Fruit fly (Drosophila melanogaster) whole organism, embryonic: ENCODE data around the gene CAH16.

Source experiments
- ATbp ChIP-seq: fragments of 200-800 bp; sonication (Bioruptor generic); optimal IDR thresholded peaks from 2 replicates; lab custom pipeline; 2017; ENCODE audit warnings: missing biosample characterization, mild to moderate bottlenecking, missing genetic modification characterization, missing genetic modification reagents
- Ada2b ChIP-seq: fragments of 200-800 bp; sonication (Bioruptor generic); IDR thresholded peaks from 2 replicates; pipeline ENCODE4 v1.3.6; 2022; ENCODE audit warnings: missing biosample characterization, missing genetic modification characterization
- Antp ChIP-seq: fragments of 200-800 bp; sonication (Bioruptor generic); optimal IDR thresholded peaks from 3 replicates; lab custom pipeline; 2016; ENCODE audit warnings: missing biosample characterization, missing genetic modification characterization
- Atf-2 ChIP-seq: fragments of 200-800 bp; sonication (Bioruptor generic); optimal IDR thresholded peaks from 2 replicates; lab custom pipeline; 2016; ENCODE audit warnings: missing biosample characterization, missing genetic modification characterization
- Atf6 ChIP-seq: fragments of 200-800 bp; sonication (Bioruptor generic); IDR thresholded peaks from 2 replicates; pipeline ENCODE4 v1.3.6; 2022; ENCODE audit warnings: missing biosample characterization, missing genetic modification characterization
- CG10209 ChIP-seq: fragments of 200-800 bp; sonication (Bioruptor generic); optimal IDR thresholded peaks from 3 replicates; lab custom pipeline; 2017; ENCODE audit warnings: missing biosample characterization, mild to moderate bottlenecking, missing genetic modification characterization, missing genetic modification reagents
- CG10431 ChIP-seq: fragments of 200-800 bp; sonication (Bioruptor generic); optimal IDR thresholded peaks from 3 replicates; lab custom pipeline; 2018; ENCODE audit warnings: missing biosample characterization, mild to moderate bottlenecking, missing genetic modification characterization
- CG11398 ChIP-seq: fragments of 200-800 bp; sonication (Bioruptor generic); optimal IDR thresholded peaks from 2 replicates; lab custom pipeline; 2016; ENCODE audit warnings: missing biosample characterization, missing genetic modification characterization
- CG11504 ChIP-seq: fragments of 200-800 bp; sonication (Bioruptor generic); optimal IDR thresholded peaks from 3 replicates; lab custom pipeline; 2019; ENCODE audit warnings: missing biosample characterization, mild to moderate bottlenecking, missing genetic modification characterization, moderate library complexity
- CG14050 ChIP-seq: fragments of 200-800 bp; sonication (Bioruptor generic); IDR thresholded peaks from 3 replicates; pipeline ENCODE4 v1.3.6; 2022; ENCODE audit warnings: missing biosample characterization, missing genetic modification characterization
- CG14667 ChIP-seq: fragments of 200-800 bp; sonication (Bioruptor generic); IDR thresholded peaks from 2 replicates; pipeline ENCODE4 v1.3.6; 2022; ENCODE audit warnings: missing biosample characterization, missing genetic modification characterization
- CG17568 ChIP-seq: fragments of 200-800 bp; sonication (Bioruptor generic); optimal IDR thresholded peaks from 2 replicates; lab custom pipeline; 2018; ENCODE audit warnings: missing biosample characterization, mild to moderate bottlenecking, missing genetic modification characterization, moderate library complexity
- CG17612 ChIP-seq: fragments of 200-800 bp; sonication (Bioruptor generic); IDR thresholded peaks from 2 replicates; pipeline ENCODE4 v1.3.6; 2022; ENCODE audit warnings: missing biosample characterization, missing genetic modification characterization
- CG18262 ChIP-seq: fragments of 200-800 bp; optimal IDR thresholded peaks from 3 replicates; lab custom pipeline; 2019; ENCODE audit warnings: missing biosample characterization, mild to moderate bottlenecking, missing genetic modification characterization, moderate library complexity
- CG3281 ChIP-seq: fragments of 200-800 bp; sonication (Bioruptor generic); optimal IDR thresholded peaks from 3 replicates; lab custom pipeline; 2017; ENCODE audit warnings: missing biosample characterization, mild to moderate bottlenecking, missing genetic modification characterization
- CG3838 ChIP-seq: fragments of 200-800 bp; sonication (Bioruptor generic); optimal IDR thresholded peaks from 3 replicates; lab custom pipeline; 2016; ENCODE audit warnings: missing biosample characterization, missing genetic modification characterization
- CG3995 ChIP-seq: fragments of 200-800 bp; sonication (Bioruptor generic); optimal IDR thresholded peaks from 3 replicates; lab custom pipeline; 2016; ENCODE audit warnings: missing biosample characterization, missing genetic modification characterization
- CG4328 ChIP-seq: fragments of 200-800 bp; sonication (Bioruptor generic); optimal IDR thresholded peaks from 3 replicates; lab custom pipeline; 2017; ENCODE audit warnings: missing biosample characterization, missing genetic modification reagents, missing genetic modification characterization
- CG4617 ChIP-seq: fragments of 200-800 bp; sonication (Bioruptor generic); optimal IDR thresholded peaks from 3 replicates; lab custom pipeline; 2016; ENCODE audit warnings: missing biosample characterization, missing genetic modification characterization, borderline replicate concordance
- CG5953 ChIP-seq: fragments of 200-800 bp; sonication (Bioruptor generic); IDR thresholded peaks from 2 replicates; pipeline ENCODE4 v1.3.6; 2022; ENCODE audit warnings: missing biosample characterization, missing genetic modification characterization
- CG6683 ChIP-seq: fragments of 200-800 bp; sonication (Bioruptor generic); optimal IDR thresholded peaks from 2 replicates; lab custom pipeline; 2017; ENCODE audit warnings: missing biosample characterization, mild to moderate bottlenecking, missing genetic modification characterization, missing genetic modification reagents
- CG7928 ChIP-seq: fragments of 200-800 bp; sonication (Bioruptor generic); optimal IDR thresholded peaks from 2 replicates; lab custom pipeline; 2017; ENCODE audit warnings: missing biosample characterization, mild to moderate bottlenecking, missing genetic modification characterization
- CG8281 ChIP-seq: fragments of 200-800 bp; sonication (Bioruptor generic); optimal IDR thresholded peaks from 2 replicates; lab custom pipeline; 2018; ENCODE audit warnings: missing biosample characterization, mild to moderate bottlenecking, missing genetic modification characterization, moderate library complexity
- CkIIα-i1 ChIP-seq: fragments of 200-800 bp; sonication (Bioruptor generic); IDR thresholded peaks from 2 replicates; pipeline ENCODE4 v1.3.6; 2022; ENCODE audit warnings: missing biosample characterization, missing genetic modification characterization
- Deaf1 ChIP-seq: fragments of 200-800 bp; optimal IDR thresholded peaks from 3 replicates; lab custom pipeline; 2019; ENCODE audit warnings: missing biosample characterization, mild to moderate bottlenecking, missing genetic modification characterization, moderate library complexity
- Dip2 ChIP-seq: fragments of 200-800 bp; sonication (Bioruptor generic); IDR thresholded peaks from 2 replicates; pipeline ENCODE4 v1.3.6; 2022; ENCODE audit warnings: missing biosample characterization, missing genetic modification characterization
- Dp ChIP-seq: fragments of 200-800 bp; sonication (Bioruptor generic); optimal IDR thresholded peaks from 2 replicates; lab custom pipeline; 2018; ENCODE audit warnings: missing biosample characterization, mild to moderate bottlenecking, missing genetic modification characterization, moderate library complexity
- Fer2 ChIP-seq: fragments of 200-800 bp; sonication (Bioruptor generic); optimal IDR thresholded peaks from 2 replicates; lab custom pipeline; 2018; ENCODE audit warnings: missing biosample characterization, mild to moderate bottlenecking, missing genetic modification characterization, moderate library complexity
- Hr78 ChIP-seq, 2 experiments: fragments of 200-800 bp in 1 of 2; fragments of >200 bp in 1 of 2; sonication (Bioruptor generic) in 1 of 2; optimal IDR thresholded peaks; 2 replicates each; lab custom pipeline; 2017 to 2019; ENCODE audit warnings: missing biosample characterization in 2 of 2, missing genetic modification characterization in 2 of 2, mild to moderate bottlenecking in 1 of 2, moderate library complexity in 1 of 2
- Med ChIP-seq: fragments of 200-800 bp; sonication (Bioruptor generic); peaks from one replicate; lab custom pipeline; 2016; ENCODE audit warnings: missing biosample characterization, missing genetic modification characterization, mild to moderate bottlenecking, inconsistent platforms, moderate library complexity
- Tbp ChIP-seq: fragments of >200 bp; optimal IDR thresholded peaks from 2 replicates; lab custom pipeline; 2018; ENCODE audit warnings: missing biosample characterization, missing genetic modification characterization
- Vsx1 ChIP-seq: fragments of 200-800 bp; sonication (Bioruptor generic); optimal IDR thresholded peaks from 2 replicates; lab custom pipeline; 2017; ENCODE audit warnings: missing biosample characterization, mild to moderate bottlenecking, missing genetic modification characterization, missing genetic modification reagents
- chif ChIP-seq, 2 experiments: fragments of 200-800 bp; sonication (Bioruptor generic); optimal IDR thresholded peaks; 3 replicates each; lab custom pipeline; 2016; ENCODE audit warnings: missing biosample characterization in 2 of 2, missing genetic modification characterization in 2 of 2
- crc ChIP-seq: fragments of 200-800 bp; sonication (Bioruptor generic); optimal IDR thresholded peaks from 2 replicates; lab custom pipeline; 2016; ENCODE audit warnings: missing biosample characterization, missing genetic modification characterization
- emc ChIP-seq: fragments of 200-800 bp; sonication (Bioruptor generic); optimal IDR thresholded peaks from 2 replicates; lab custom pipeline; 2016; ENCODE audit warnings: missing biosample characterization, missing genetic modification characterization
- gcm ChIP-seq: fragments of 200-800 bp; sonication (Bioruptor generic); optimal IDR thresholded peaks from 2 replicates; lab custom pipeline; 2019; ENCODE audit warnings: missing biosample characterization, mild to moderate bottlenecking, missing genetic modification characterization, moderate library complexity
- gsb-n ChIP-seq: fragments of 200-800 bp; sonication (Bioruptor generic); optimal IDR thresholded peaks from 3 replicates; lab custom pipeline; 2018; ENCODE audit warnings: missing biosample characterization, mild to moderate bottlenecking, missing genetic modification characterization
- hth ChIP-seq: fragments of >200 bp; optimal IDR thresholded peaks from 2 replicates; lab custom pipeline; 2017; ENCODE audit warnings: inconsistent platforms
- lab ChIP-seq: fragments of 200-800 bp; sonication (Bioruptor generic); optimal IDR thresholded peaks from 3 replicates; lab custom pipeline; 2017; ENCODE audit warnings: missing biosample characterization, missing genetic modification characterization, mild to moderate bottlenecking, moderate library complexity, missing genetic modification reagents
- lmd ChIP-seq: fragments of 200-800 bp; sonication (Bioruptor generic); IDR thresholded peaks from 2 replicates; pipeline ENCODE4 v1.3.6; 2022; ENCODE audit warnings: missing biosample characterization, missing genetic modification characterization
- odd ChIP-seq: fragments of 200-800 bp; sonication (Bioruptor generic); optimal IDR thresholded peaks from 2 replicates; lab custom pipeline; 2017; ENCODE audit warnings: missing biosample characterization, mild to moderate bottlenecking, missing genetic modification characterization
- pb ChIP-seq: fragments of 200-800 bp; sonication (Bioruptor generic); optimal IDR thresholded peaks from 3 replicates; lab custom pipeline; 2016; ENCODE audit warnings: missing biosample characterization, missing genetic modification characterization
- pros ChIP-seq: fragments of 200-800 bp; sonication (Bioruptor generic); optimal IDR thresholded peaks from 3 replicates; lab custom pipeline; 2019; ENCODE audit warnings: missing biosample characterization, mild to moderate bottlenecking, missing genetic modification characterization, moderate library complexity
- repo ChIP-seq: fragments of 200-800 bp; sonication (Bioruptor generic); optimal IDR thresholded peaks from 2 replicates; lab custom pipeline; 2016; ENCODE audit warnings: missing biosample characterization, missing genetic modification characterization
- sens-2 ChIP-seq: fragments of 200-800 bp; sonication (Bioruptor generic); IDR thresholded peaks from 2 replicates; pipeline ENCODE4 v1.3.6; 2022; ENCODE audit warnings: missing biosample characterization, missing genetic modification characterization
- sna ChIP-seq: fragments of 200-800 bp; sonication (Bioruptor generic); IDR thresholded peaks from 2 replicates; pipeline ENCODE4 v1.3.6; 2022; ENCODE audit warnings: missing biosample characterization, missing genetic modification characterization; ENCODE audit not compliant: partially characterized antibody
- sqz ChIP-seq: fragments of 200-800 bp; sonication (Bioruptor generic); optimal IDR thresholded peaks from 3 replicates; lab custom pipeline; 2018; ENCODE audit warnings: missing biosample characterization, mild to moderate bottlenecking, missing genetic modification characterization
- trh ChIP-seq: fragments of 200-800 bp; sonication (Bioruptor generic); optimal IDR thresholded peaks from 2 replicates; lab custom pipeline; 2016; ENCODE audit warnings: missing biosample characterization, missing genetic modification characterization
- vvl ChIP-seq: fragments of 200-800 bp; sonication (Bioruptor generic); IDR thresholded peaks from 2 replicates; pipeline ENCODE4 v1.3.6; 2022; ENCODE audit warnings: missing biosample characterization, missing genetic modification characterization

The CAH16 gene

dm6 chr3R:31222125-31222889, 37.7 kb upstream of the CAH16 start (continued):
- TF ChIP-seq gsb-n (tag; lab: Kevin White, UChicago): peak; percentile 74
- TF ChIP-seq CG10209 (GFP tag; lab: Kevin White, UChicago): peak; percentile 89
- TF ChIP-seq Atf-2 (GFP tag; lab: Kevin White, UChicago): peak; percentile 83
- peak; percentile 65 for TF ChIP-seq Fer2 (tag; lab: Kevin White, UChicago)
- TF ChIP-seq CG7928 (GFP tag; lab: Kevin White, UChicago): peak; percentile 50
- peak; percentile 86 for TF ChIP-seq pb
- peak; percentile 86 for TF ChIP-seq CG3281 (GFP tag; lab: Kevin White, UChicago)
- TF ChIP-seq CG17568: peak; percentile 79
- no peak for TF ChIP-seq CG5953 (GFP tag; lab: Robert Waterston, UW)
- TF ChIP-seq CG11398 (GFP tag; lab: Kevin White, UChicago): peak; percentile 70
- TF ChIP-seq hth (lab: Kevin White, UChicago): no peak
- no peak for TF ChIP-seq CG14667
- peak; percentile 73 for TF ChIP-seq CG3838 (GFP tag; lab: Kevin White, UChicago)
- TF ChIP-seq Dp (GFP tag; lab: Kevin White, UChicago): no peak
- peak; percentile 89 for TF ChIP-seq Antp (GFP tag; lab: Kevin White, UChicago)
- peak; percentile 59 for TF ChIP-seq CG8281 (tag; lab: Kevin White, UChicago)
- TF ChIP-seq crc (GFP tag; lab: Kevin White, UChicago): peak; percentile 80
- TF ChIP-seq repo (GFP tag; lab: Kevin White, UChicago): peak; percentile 76
- TF ChIP-seq odd (GFP tag; lab: Kevin White, UChicago): peak; percentile 74
- TF ChIP-seq trh: peak; percentile 41
- peak; percentile 34 for TF ChIP-seq CG4328 (GFP tag; lab: Kevin White, UChicago)
- peak; percentile 52 for TF ChIP-seq CG4617 (GFP tag; lab: Kevin White, UChicago)
- TF ChIP-seq ATbp: peak; percentile 80
- no peak for TF ChIP-seq vvl
- peak; percentile 71 for TF ChIP-seq CG6683 (GFP tag; lab: Kevin White, UChicago)
- TF ChIP-seq CG3995 (GFP tag; lab: Kevin White, UChicago): peak; percentile 27
- TF ChIP-seq CG17612 (GFP tag; lab: Robert Waterston, UW): no peak
- peak; percentile 84 for TF ChIP-seq CG18262
- TF ChIP-seq Deaf1 (tag; lab: Kevin White, UChicago): peak; percentile 47
- no peak for TF ChIP-seq Tbp (GFP tag; lab: Kevin White, UChicago)
- peak; percentile 67 to 87 for TF ChIP-seq chif (GFP tag; optimal IDR thresholded peaks at IDR 0.05; lab: Kevin White, UChicago)
- peak; percentile 27 for TF ChIP-seq sqz (GFP tag; lab: Kevin White, UChicago)
- TF ChIP-seq lab (GFP tag; lab: Kevin White, UChicago): peak; percentile 89
- TF ChIP-seq lmd (GFP tag; lab: Robert Waterston, UW): no peak
- no peak for TF ChIP-seq Atf6 (GFP tag; lab: Robert Waterston, UW)
- no peak for TF ChIP-seq CG14050
- peak; percentile 57 for TF ChIP-seq CG10431 (GFP tag; lab: Kevin White, UChicago)
- TF ChIP-seq CkIIα-i1 (GFP tag; lab: Robert Waterston, UW): no peak
- peak; percentile 88 for TF ChIP-seq CG11504 (tag; lab: Kevin White, UChicago)
- no peak for TF ChIP-seq Dip2 (GFP tag; lab: Robert Waterston, UW)
- peak; percentile 63 for TF ChIP-seq gcm
- no peak for TF ChIP-seq Ada2b (GFP tag; lab: Robert Waterston, UW)
- TF ChIP-seq Hr78 (GFP tag; optimal IDR thresholded peaks at IDR 0.05; lab: Kevin White, UChicago): peak in 1 of 2 experiments; percentile 16
- TF ChIP-seq emc (GFP tag; lab: Kevin White, UChicago): peak; percentile 77
- peak; percentile 97 for TF ChIP-seq Med (GFP tag; lab: Kevin White, UChicago)
- TF ChIP-seq sna (GFP tag; lab: Robert Waterston, UW): no peak
- TF ChIP-seq pros (GFP tag; lab: Kevin White, UChicago): peak; percentile 63
- peak; percentile 52 for TF ChIP-seq Vsx1 (GFP tag; lab: Kevin White, UChicago)
- TF ChIP-seq sens-2 (GFP tag; lab: Robert Waterston, UW): no peak
